Fruit fly (Drosophila melanogaster): ENCODE results near the gene CG32069.

The CG32069 gene

dm6 chr3L:11064689-11065088, 2.3 kb upstream of the CG32069 start, which contains the start of the genes CG32075, CG45101 and SuUR (continued):
- TF ChIP-seq CG12104 (GFP tag; optimal IDR thresholded peaks at IDR 0.05): peak; percentile 73
- peak; percentile 85 for TF ChIP-seq cato (GFP tag; optimal IDR thresholded peaks at IDR 0.05; ENCODE audit: borderline replicate concordance)
- TF ChIP-seq B-H1 (GFP tag; IDR thresholded peaks at IDR 0.05): peak; percentile 75
- TF ChIP-seq CG18764 (GFP tag; optimal IDR thresholded peaks at IDR 0.05): peak; percentile 83
- peak; percentile 82 for TF ChIP-seq CG11456 (GFP tag; IDR thresholded peaks at IDR 0.05)
- TF ChIP-seq CG11247 (GFP tag; IDR thresholded peaks at IDR 0.05): peak; percentile 84
- no peak for TF ChIP-seq Hr78 (GFP tag; optimal IDR thresholded peaks at IDR 0.05)
- TF ChIP-seq CG8944 (GFP tag; optimal IDR thresholded peaks at IDR 0.05): peak; percentile 84
- TF ChIP-seq Hr39 (optimal IDR thresholded peaks at IDR 0.05): no peak
- TF ChIP-seq al (GFP tag; IDR thresholded peaks at IDR 0.05): peak; percentile 88
- TF ChIP-seq dimm (GFP tag; IDR thresholded peaks at IDR 0.05): 0 out of 2 replicates have a peak, but pooled peaks have one; percentile 7
- TF ChIP-seq Pdp1 (GFP tag; optimal IDR thresholded peaks at IDR 0.05): peak; percentile 87 to 90
- peak; percentile 91 for TF ChIP-seq CG2712 (tag; optimal IDR thresholded peaks at IDR 0.05)
- peak; percentile 80 for TF ChIP-seq CG7372 (GFP tag; IDR thresholded peaks at IDR 0.05)
- TF ChIP-seq tup (GFP tag; optimal IDR thresholded peaks at IDR 0.05): peak; percentile 75
- no peak for TF ChIP-seq CG13894 (tag; optimal IDR thresholded peaks at IDR 0.05)
- peak; percentile 64 for TF ChIP-seq CG11085 (GFP tag; IDR thresholded peaks at IDR 0.05)
- TF ChIP-seq croc (GFP tag; conservative IDR thresholded peaks at IDR 0.05): peak; percentile 74
- TF ChIP-seq twi (tag; optimal IDR thresholded peaks at IDR 0.05): peak; percentile 72
- peak; percentile 67 for TF ChIP-seq jing (GFP tag; optimal IDR thresholded peaks at IDR 0.05)
- TF ChIP-seq shn (GFP tag; optimal IDR thresholded peaks at IDR 0.05): peak; percentile 92
- peak; percentile 80 for TF ChIP-seq run (tag; optimal IDR thresholded peaks at IDR 0.05)
- peak; percentile 86 for TF ChIP-seq ase (GFP tag; IDR thresholded peaks at IDR 0.05)
- TF ChIP-seq CG18599 (GFP tag; optimal IDR thresholded peaks at IDR 0.05): peak; percentile 83
- peak; percentile 86 for TF ChIP-seq B-H2 (GFP tag; optimal IDR thresholded peaks at IDR 0.05)
- peak; percentile 5 for TF ChIP-seq mirr (GFP tag; optimal IDR thresholded peaks at IDR 0.05)
- TF ChIP-seq CG12219 (GFP tag; optimal IDR thresholded peaks at IDR 0.05): peak; percentile 57
- TF ChIP-seq CG30431 (GFP tag; optimal IDR thresholded peaks at IDR 0.05): peak; percentile 81
- TF ChIP-seq CG33557 (GFP tag; optimal IDR thresholded peaks at IDR 0.05): peak; percentile 71
- TF ChIP-seq trh (GFP tag; optimal IDR thresholded peaks at IDR 0.05): peak; percentile 68
- no peak for TF ChIP-seq CkIIα-i1 (GFP tag; IDR thresholded peaks at IDR 0.05)
- TF ChIP-seq prd (optimal IDR thresholded peaks at IDR 0.05): no peak
- peak; percentile 95 for TF ChIP-seq prd (GFP tag; IDR thresholded peaks at IDR 0.05)
- TF ChIP-seq emc (GFP tag; optimal IDR thresholded peaks at IDR 0.05): peak; percentile 10
- TF ChIP-seq E2f1 (GFP tag; IDR thresholded peaks at IDR 0.05): peak; percentile 90
- peak; percentile 59 for TF ChIP-seq CG1529 (GFP tag; optimal IDR thresholded peaks at IDR 0.05)
- peak; percentile 29; the same call in 1 of the 2 replicates for TF ChIP-seq ham (GFP tag; IDR thresholded peaks at IDR 0.05)
- TF ChIP-seq sug (tag; optimal IDR thresholded peaks at IDR 0.05): peak; percentile 88
- peak; percentile 83 for TF ChIP-seq repo (GFP tag; optimal IDR thresholded peaks at IDR 0.05)
- TF ChIP-seq da (GFP tag; optimal IDR thresholded peaks at IDR 0.05): peak; percentile 73
- TF ChIP-seq Eip74EF (GFP tag; optimal IDR thresholded peaks at IDR 0.05): peak in 1 of 2 experiments; percentile 35
- no peak for TF ChIP-seq CG10321 (GFP tag; IDR thresholded peaks at IDR 0.05)
- TF ChIP-seq CG6813 (GFP tag; optimal IDR thresholded peaks at IDR 0.05): no peak
- peak; percentile 80 for TF ChIP-seq CG16815 (GFP tag; optimal IDR thresholded peaks at IDR 0.05)
- no peak for TF ChIP-seq fru (optimal IDR thresholded peaks at IDR 0.05)
- TF ChIP-seq CG1602 (GFP tag; optimal IDR thresholded peaks at IDR 0.05): peak; percentile 92
- TF ChIP-seq chif (GFP tag; optimal IDR thresholded peaks at IDR 0.05): peak; percentile 89 to 94
- TF ChIP-seq CG17829 (tag; optimal IDR thresholded peaks at IDR 0.05): peak; percentile 88
- TF ChIP-seq CG3726 (GFP tag; IDR thresholded peaks at IDR 0.05): peak; percentile 80; the same call in 2 of the 3 replicates
- TF ChIP-seq Dek (tag; optimal IDR thresholded peaks at IDR 0.05): peak; percentile 78
- TF ChIP-seq NC2β (GFP tag; optimal IDR thresholded peaks at IDR 0.05): peak; percentile 86
- TF ChIP-seq CG4282 (GFP tag; optimal IDR thresholded peaks at IDR 0.05): peak; percentile 74
